Worm (Caenorhabditis elegans): ENCODE results near the gene F59F5.3.

Gene F59F5.3

DNA sequence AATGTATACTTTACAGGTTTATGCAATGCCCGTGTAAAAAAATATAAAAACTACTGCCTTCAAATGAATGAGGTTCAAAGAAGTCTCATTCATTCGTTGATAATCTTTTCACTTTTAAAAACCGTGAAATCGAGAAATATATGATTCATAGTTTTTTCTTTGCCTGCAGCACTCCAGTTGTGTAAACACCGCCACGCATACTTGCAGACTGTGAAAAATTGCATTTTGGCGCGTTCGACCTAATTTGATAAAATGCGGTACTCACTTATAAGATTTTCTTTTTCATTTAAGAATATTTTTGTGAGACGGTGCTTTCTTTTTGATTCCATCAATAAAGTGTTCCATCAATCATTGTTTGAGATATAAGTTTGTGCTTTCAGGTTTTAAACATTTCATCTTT lies 24.6 kb upstream of the F59F5.3 start (continued):
- 0 out of 2 replicates have a peak, but pooled peaks have one; percentile 4 for TF ChIP-seq nhr-19 (GFP tag; conservative IDR thresholded peaks at IDR 0.05)
- TF ChIP-seq elt-2 (tag; optimal IDR thresholded peaks at IDR 0.05) = no peak
- TF ChIP-seq nhr-28 (tag; optimal IDR thresholded peaks at IDR 0.05) = no peak
- peak; percentile 14 for TF ChIP-seq rnt-1 (tag; optimal IDR thresholded peaks at IDR 0.05)
- no peak for TF ChIP-seq nhr-237 (tag; optimal IDR thresholded peaks at IDR 0.05)
- TF ChIP-seq alr-1 (tag; optimal IDR thresholded peaks at IDR 0.05; ENCODE audit: borderline replicate concordance) = no peak
- TF ChIP-seq sox-4 (tag; optimal IDR thresholded peaks at IDR 0.05) = no peak
- peak; percentile 21 for TF ChIP-seq unc-130 (tag; optimal IDR thresholded peaks at IDR 0.05)
- no peak for TF ChIP-seq ama-1 (optimal IDR thresholded peaks at IDR 0.05)
- TF ChIP-seq C16A3.4 (tag; optimal IDR thresholded peaks at IDR 0.05) = peak; percentile 46
- no peak for TF ChIP-seq lin-14 (GFP tag; optimal IDR thresholded peaks at IDR 0.05)
- no peak for TF ChIP-seq hlh-17 (GFP tag; optimal IDR thresholded peaks at IDR 0.05; ENCODE audit: borderline replicate concordance)
- no peak for TF ChIP-seq grh-1 (GFP tag; IDR thresholded peaks at IDR 0.05)
- peak; percentile 50 for TF ChIP-seq swsn-7 (tag; optimal IDR thresholded peaks at IDR 0.05)
- no peak for TF ChIP-seq sptf-1 (tag; optimal IDR thresholded peaks at IDR 0.05)
- TF ChIP-seq jun-1 (tag; optimal IDR thresholded peaks at IDR 0.05) = no peak
- peak; percentile 33 to 58 for TF ChIP-seq efl-1 (optimal IDR thresholded peaks at IDR 0.05)
- peak; percentile 57 to 96 for TF ChIP-seq efl-1 (GFP tag; optimal IDR thresholded peaks at IDR 0.05 in 1 of 2)
- peak; percentile 31 for TF ChIP-seq nhr-47 (tag; optimal IDR thresholded peaks at IDR 0.05)
- peak; percentile 50 for TF ChIP-seq nhr-20 (tag; optimal IDR thresholded peaks at IDR 0.05)

ce11 chrX:10559203-10559602 lies 17.0 kb upstream of the F59F5.3 start, which contains the start of gene F59F5.7:
F59F5.7 (plus strand) TSS chrX:10559503.
- no peak for TF ChIP-seq irx-1 (tag; optimal IDR thresholded peaks at IDR 0.05)
- TF ChIP-seq hlh-4 (tag; optimal IDR thresholded peaks at IDR 0.05) = no peak

- TF ChIP-seq ets-5 (GFP tag; IDR thresholded peaks at IDR 0.05) (no peak), sptf-1 (tag; optimal IDR thresholded peaks at IDR 0.05) (no peak), sox-4 (tag; optimal IDR thresholded peaks at IDR 0.05) (no peak), nhr-76 (tag; optimal IDR thresholded peaks at IDR 0.05) (no peak), egl-13 (tag; optimal IDR thresholded peaks at IDR 0.05) (no peak), lir-3 (tag; optimal IDR thresholded peaks at IDR 0.05; ENCODE audit: poor library complexity) (no peak), ceh-90 (tag; optimal IDR thresholded peaks at IDR 0.05) (no peak), ceh-8 (GFP tag; optimal IDR thresholded peaks at IDR 0.05) (no peak), ceh-63 (GFP tag; optimal IDR thresholded peaks at IDR 0.05) (no peak), Y116A8C.19 (tag; optimal IDR thresholded peaks at IDR 0.05; ENCODE audit: borderline replicate concordance) (no peak), vab-15 (tag; optimal IDR thresholded peaks at IDR 0.05) (no peak), snu-23 (GFP tag; optimal IDR thresholded peaks at IDR 0.05) (no peak), lin-13 (GFP tag; optimal IDR thresholded peaks at IDR 0.05) (no peak)
Observed at ce11 chrX:10556764-10557163, 14.6 kb upstream of the F59F5.3 start.

DNA sequence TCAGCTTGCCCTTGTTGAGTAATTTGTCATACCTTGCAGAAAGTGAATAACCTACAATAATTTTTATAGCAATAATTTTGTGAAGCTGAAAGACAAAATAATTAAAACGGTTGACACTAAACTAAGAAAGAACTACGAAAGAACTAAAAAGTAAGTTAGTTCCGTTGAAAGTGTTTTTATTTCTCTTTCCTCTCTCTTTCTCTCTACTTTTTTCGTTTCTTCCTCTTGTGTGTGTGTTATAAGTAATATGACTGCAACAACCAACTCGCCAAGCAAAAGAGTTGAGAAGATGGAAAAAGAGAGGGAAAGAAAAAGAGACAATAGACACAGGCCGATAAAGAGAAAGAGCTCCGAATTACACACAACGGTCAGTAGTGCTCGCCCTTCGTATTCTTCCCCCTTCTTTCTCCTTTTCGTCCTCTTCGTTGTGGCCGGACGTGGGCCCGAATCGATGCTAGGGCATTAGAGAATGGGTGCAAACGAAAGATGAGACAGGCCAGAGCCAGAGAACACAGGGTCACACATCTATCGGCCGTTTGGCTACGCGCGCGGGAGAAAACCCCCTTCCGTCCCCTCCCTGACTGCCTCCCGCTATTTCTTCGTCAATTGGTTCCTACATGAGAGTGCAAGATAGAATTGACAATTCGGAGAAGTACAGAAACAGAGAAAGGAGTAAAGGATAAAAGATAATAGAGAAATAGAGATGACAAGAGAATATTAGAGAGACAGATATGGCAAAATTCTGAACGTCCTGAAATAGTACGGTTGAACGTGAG lies 13.2 kb upstream of the F59F5.3 start, which contains the start of gene syd-2:
Gene syd-2 (minus strand): TSS at position 51 of the 776 bp plus-strand sequence.
- TF ChIP-seq mab-9 (GFP tag; IDR thresholded peaks at IDR 0.05) = no peak
- TF ChIP-seq jun-1 (tag; optimal IDR thresholded peaks at IDR 0.05) = peak; percentile 68
- TF ChIP-seq nhr-47 (tag; optimal IDR thresholded peaks at IDR 0.05) = peak; percentile 75
- TF ChIP-seq nhr-76 (tag; optimal IDR thresholded peaks at IDR 0.05) = no peak
- TF ChIP-seq mef-2 (tag; optimal IDR thresholded peaks at IDR 0.05) = no peak
- TF ChIP-seq egl-13 (tag; optimal IDR thresholded peaks at IDR 0.05) = peak; percentile 43
- TF ChIP-seq nhr-90 (tag; optimal IDR thresholded peaks at IDR 0.05; ENCODE audit: poor library complexity) = peak; percentile 49
- peak in 1 of 2 experiments; percentile 58 for TF ChIP-seq egl-27 (tag; optimal IDR thresholded peaks at IDR 0.05)
- TF ChIP-seq snu-23 (GFP tag; optimal IDR thresholded peaks at IDR 0.05) = peak; percentile 86
- TF ChIP-seq mep-1 (tag; optimal IDR thresholded peaks at IDR 0.05) = peak; percentile 80
- TF ChIP-seq pag-3 (tag; optimal IDR thresholded peaks at IDR 0.05; ENCODE audit: borderline replicate concordance, insufficient read depth) = no peak
- no peak for TF ChIP-seq ceh-88 (GFP tag; IDR thresholded peaks at IDR 0.05)
- peak; percentile 41 for TF ChIP-seq fos-1 (tag; optimal IDR thresholded peaks at IDR 0.05)
- TF ChIP-seq aly-2 (tag; optimal IDR thresholded peaks at IDR 0.05) = no peak
- no peak for TF ChIP-seq unc-30 (tag; optimal IDR thresholded peaks at IDR 0.05)
- no peak for TF ChIP-seq sptf-1 (tag; optimal IDR thresholded peaks at IDR 0.05)
- TF ChIP-seq efl-1 (optimal IDR thresholded peaks at IDR 0.05) = peak; percentile 37 to 46
- TF ChIP-seq efl-1 (GFP tag; optimal IDR thresholded peaks at IDR 0.05 in 1 of 2) = peak in 1 of 2 experiments; percentile 73
- TF ChIP-seq unc-86 (tag; optimal IDR thresholded peaks at IDR 0.05) = peak; percentile 70
- peak; percentile 22 for TF ChIP-seq ztf-4 (tag; optimal IDR thresholded peaks at IDR 0.05)
- TF ChIP-seq blmp-1 (tag; optimal IDR thresholded peaks at IDR 0.05) = peak; percentile 65
- TF ChIP-seq unc-130 (tag; optimal IDR thresholded peaks at IDR 0.05) = peak; percentile 36
